Worm (Caenorhabditis elegans): ENCODE measurements around the gene Y71H10B.1.

Y71H10B.1 gene

DNA sequence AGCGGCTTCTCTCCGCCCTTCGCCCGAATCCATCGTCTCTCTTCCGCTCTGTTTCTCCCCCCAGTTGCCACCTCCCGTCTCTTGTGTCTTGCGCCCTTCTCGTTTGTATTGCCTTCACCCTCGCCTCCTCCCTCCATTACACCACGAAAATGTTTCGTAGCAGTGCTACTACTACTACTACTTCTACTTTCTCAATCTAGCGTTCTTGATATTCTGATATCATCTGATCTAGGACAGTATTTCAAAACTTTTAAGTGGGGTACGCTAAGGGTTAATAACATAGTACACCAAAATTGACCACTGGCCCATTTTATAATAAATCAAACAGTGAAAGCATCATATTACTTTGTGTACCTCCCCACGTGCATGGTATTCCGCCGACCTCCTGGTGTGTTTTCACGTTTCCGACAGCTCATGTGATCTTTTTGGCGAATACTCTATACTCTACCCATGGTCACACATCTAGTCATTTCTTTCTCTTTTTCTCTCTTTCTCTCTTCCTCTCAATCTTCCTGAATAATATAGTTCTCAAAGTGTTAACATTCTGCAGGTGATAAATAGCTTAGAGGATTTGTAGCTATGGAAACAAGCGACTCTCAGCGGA lies 37.4 kb downstream of the Y71H10B.1 start, which contains the start of gene C14A11.2:
Gene C14A11.2, plus strand, starts transcription at position 551 of the 604 bp plus-strand sequence.
- TF ChIP-seq him-1 (tag; optimal IDR thresholded peaks at IDR 0.05) (no peak), dao-5 (tag; optimal IDR thresholded peaks at IDR 0.05) (no peak), W03F9.2 (tag; optimal IDR thresholded peaks at IDR 0.05) (no peak)

DNA sequence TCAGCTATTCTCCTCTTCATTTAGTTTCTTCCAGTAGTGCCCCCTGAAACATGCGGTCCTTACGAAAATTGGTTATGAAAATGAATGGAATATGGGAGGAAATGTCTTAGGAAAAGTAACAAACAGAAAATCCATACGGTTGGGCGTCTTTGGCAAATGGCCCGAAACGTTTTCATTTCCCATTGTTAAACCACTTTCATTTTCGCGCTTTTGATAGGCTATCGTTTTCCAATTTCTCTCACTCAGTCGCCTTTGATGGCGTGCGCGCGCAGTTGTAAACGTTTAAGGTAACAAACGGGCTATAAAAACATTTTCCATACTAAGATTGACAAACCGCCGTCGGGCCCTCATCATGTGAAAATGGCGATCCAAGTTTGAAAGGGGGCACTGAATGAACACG lies 45.0 kb downstream of the Y71H10B.1 start:
- TF ChIP-seq W03F9.2 (tag; optimal IDR thresholded peaks at IDR 0.05) = no peak
- no peak for TF ChIP-seq dao-5 (tag; optimal IDR thresholded peaks at IDR 0.05)
- no peak for TF ChIP-seq him-1 (tag; optimal IDR thresholded peaks at IDR 0.05)

DNA sequence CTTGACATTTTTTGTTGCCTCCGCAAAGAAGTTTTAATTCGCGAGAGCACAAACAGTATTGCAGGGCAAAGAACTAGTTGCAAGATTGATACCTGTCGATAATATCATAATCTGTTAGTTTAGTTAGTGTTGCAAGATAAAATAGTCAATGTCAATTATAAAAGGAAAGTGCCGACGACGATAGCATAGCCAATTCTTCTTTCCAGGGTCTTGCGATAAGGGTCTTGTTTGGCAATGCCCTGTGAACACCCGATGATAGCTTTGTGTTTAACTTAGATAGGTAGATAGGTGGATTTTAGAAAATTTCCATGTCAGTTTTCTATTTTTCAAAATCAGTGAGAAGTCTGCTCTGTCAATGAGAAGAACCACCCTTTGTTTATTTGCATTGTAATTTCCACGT lies 45.8 kb downstream of the Y71H10B.1 start:
- no peak for TF ChIP-seq dao-5 (tag; optimal IDR thresholded peaks at IDR 0.05)
- no peak for TF ChIP-seq him-1 (tag; optimal IDR thresholded peaks at IDR 0.05)
- no peak for TF ChIP-seq W03F9.2 (tag; optimal IDR thresholded peaks at IDR 0.05)

- TF ChIP-seq him-1 (tag; optimal IDR thresholded peaks at IDR 0.05) (no peak), W03F9.2 (tag; optimal IDR thresholded peaks at IDR 0.05) (no peak), dao-5 (tag; optimal IDR thresholded peaks at IDR 0.05) (no peak)
Observed at ce11 chrX:2793527-2793926, 46.6 kb downstream of the Y71H10B.1 start.

Measured in whole organism, L4/young adult.